Fruit fly (Drosophila melanogaster) Kc167 (cell line): Measurements from ENCODE around the gene Strump.

ENCODE experiments used
- Myc ChIP-seq: fragments of >200 bp; optimal IDR thresholded peaks from 2 replicates; lab custom pipeline; 2017; ENCODE audit warnings: missing external identifiers
- Sin3A ChIP-seq: fragments of >200 bp; optimal IDR thresholded peaks from 2 replicates; lab custom pipeline; 2018; ENCODE audit warnings: missing external identifiers
- h ChIP-seq: fragments of >200 bp; optimal IDR thresholded peaks from 3 replicates; lab custom pipeline; 2018; ENCODE audit warnings: missing external identifiers
- insv ChIP-seq: fragments of >200 bp; optimal IDR thresholded peaks from 3 replicates; lab custom pipeline; 2018; ENCODE audit warnings: missing external identifiers
- psq ChIP-seq: fragments of >200 bp; optimal IDR thresholded peaks from 2 replicates; lab custom pipeline; 2017; ENCODE audit warnings: missing external identifiers

DNA sequence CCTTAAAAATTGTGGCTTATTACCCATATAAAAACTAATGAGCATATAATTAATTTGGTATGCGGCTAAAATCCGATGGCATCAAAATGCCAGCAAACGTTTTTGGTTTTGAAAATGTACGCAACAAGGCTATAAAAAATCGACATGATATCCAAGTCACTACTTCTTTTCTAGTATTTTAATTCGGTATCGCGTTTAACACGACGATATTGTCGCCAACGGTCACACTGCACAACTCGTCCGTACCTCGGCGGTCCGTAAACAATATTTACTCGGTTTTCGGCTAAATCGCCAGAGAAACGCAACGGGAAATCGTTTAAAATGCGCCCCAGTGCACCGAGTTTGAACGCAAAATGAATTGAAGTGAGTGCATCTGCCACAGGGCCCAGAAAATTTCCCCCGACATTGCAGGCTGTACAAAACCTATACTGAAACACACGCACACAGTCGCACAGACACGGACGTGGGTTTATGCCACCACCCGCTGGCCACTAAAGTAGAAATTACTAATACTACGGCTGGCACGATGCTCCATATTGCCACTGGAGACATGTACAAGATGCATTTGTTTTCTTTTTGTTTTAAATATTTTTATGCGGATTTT is 8.7 kb upstream of the Strump start, which contains the start of gene Taf4:
- TF ChIP-seq psq (lab: Kevin White, UChicago), result no peak
- no peak for TF ChIP-seq h (lab: Kevin White, UChicago)
- TF ChIP-seq insv (lab: Kevin White, UChicago), result no peak
- no peak for TF ChIP-seq Sin3A (lab: Kevin White, UChicago)
- no peak for TF ChIP-seq Myc
